Worm (Caenorhabditis elegans) whole organism, L1 larva: ENCODE data around the gene fbxb-60.
"Not testable (repeated sequence)": the region's sequence is repeated elsewhere in the genome, so short reads cannot be mapped to it uniquely, and the experiment has no call there.

ENCODE experiments used
- C04F5.9 ChIP-seq: sonication (generic microtip); optimal IDR thresholded peaks from 2 replicates; lab custom pipeline; 2016; ENCODE audit warnings: missing genetic modification characterization, missing compliant biosample characterization
- C34B4.2 ChIP-seq: sonication (generic microtip); optimal IDR thresholded peaks from 2 replicates; lab custom pipeline; 2017; ENCODE audit warnings: mild to moderate bottlenecking, missing genetic modification characterization, missing compliant biosample characterization
- aha-1 ChIP-seq: fragments of 150-350 bp; optimal IDR thresholded peaks from 2 replicates; lab custom pipeline; 2014; ENCODE audit warnings: missing biosample characterization, missing genetic modification characterization
- aly-2 ChIP-seq: fragments of 150-350 bp; optimal IDR thresholded peaks from 2 replicates; lab custom pipeline; 2014; ENCODE audit warnings: missing biosample characterization, missing genetic modification characterization
- blmp-1 ChIP-seq: fragments of 150-350 bp; optimal IDR thresholded peaks from 2 replicates; lab custom pipeline; 2014; ENCODE audit warnings: missing biosample characterization, missing genetic modification characterization
- ceh-63 ChIP-seq: fragments of 200-800 bp; sonication (Bioruptor generic); optimal IDR thresholded peaks from 2 replicates; lab custom pipeline; 2018; ENCODE audit warnings: mild to moderate bottlenecking, missing genetic modification characterization, missing compliant biosample characterization
- ceh-8 ChIP-seq: fragments of 200-800 bp; sonication (Bioruptor generic); optimal IDR thresholded peaks from 2 replicates; lab custom pipeline; 2018; ENCODE audit warnings: mild to moderate bottlenecking, missing genetic modification characterization, moderate library complexity, missing compliant biosample characterization
- ceh-90 ChIP-seq: sonication (generic microtip); optimal IDR thresholded peaks from 2 replicates; lab custom pipeline; 2016; ENCODE audit warnings: missing genetic modification characterization, missing compliant biosample characterization
- dsc-1 ChIP-seq: sonication (generic microtip); optimal IDR thresholded peaks from 2 replicates; lab custom pipeline; 2016; ENCODE audit warnings: mild to moderate bottlenecking, missing genetic modification characterization, missing compliant biosample characterization
- efl-1 ChIP-seq, 4 experiments: fragments of 150-350 bp; optimal IDR thresholded peaks in 3 of 4; peaks in 1 of 4; 1 replicate in 1 of 4; 2 replicates in 3 of 4; lab custom pipeline; 2014; ENCODE audit warnings: missing biosample characterization in 2 of 4, missing genetic modification characterization in 2 of 4, missing genetic modification reagents in 2 of 4
- efl-3 ChIP-seq: fragments of 200-800 bp; sonication (Bioruptor generic); optimal IDR thresholded peaks from 2 replicates; lab custom pipeline; 2018; ENCODE audit warnings: mild to moderate bottlenecking, missing genetic modification characterization, missing compliant biosample characterization
- egl-27 ChIP-seq, 2 experiments: fragments of 150-350 bp in 1 of 2; sonication (generic microtip); optimal IDR thresholded peaks; 3 replicates each; lab custom pipeline; 2017 to 2018; ENCODE audit warnings: missing biosample characterization in 2 of 2, missing genetic modification characterization in 2 of 2, missing genetic modification reagents in 2 of 2
- elt-2 ChIP-seq: sonication (generic microtip); optimal IDR thresholded peaks from 2 replicates; lab custom pipeline; 2016; ENCODE audit warnings: missing genetic modification characterization, mild to moderate bottlenecking, inconsistent platforms, missing compliant biosample characterization, missing genetic modification reagents
- elt-3 ChIP-seq, 6 experiments: fragments of 150-350 bp in 1 of 6; sonication (generic microtip); optimal IDR thresholded peaks; 2 replicates each; lab custom pipeline; 2017 to 2018; ENCODE audit warnings: missing biosample characterization in 6 of 6, missing genetic modification characterization in 6 of 6, inconsistent platforms in 1 of 6
- hlh-17 ChIP-seq: fragments of 200-800 bp; sonication (Bioruptor generic); optimal IDR thresholded peaks from 2 replicates; lab custom pipeline; 2018; ENCODE audit warnings: missing genetic modification characterization, mild to moderate bottlenecking, missing compliant biosample characterization, moderate library complexity, borderline replicate concordance
- isw-1 ChIP-seq: fragments of 200-800 bp; sonication (Bioruptor generic); IDR thresholded peaks from 2 replicates; pipeline ENCODE4 v1.3.6; 2022; ENCODE audit warnings: missing genetic modification characterization, missing compliant biosample characterization
- lin-14 ChIP-seq: fragments of 200-800 bp; sonication (Bioruptor generic); optimal IDR thresholded peaks from 2 replicates; lab custom pipeline; 2018; ENCODE audit warnings: mild to moderate bottlenecking, missing genetic modification characterization, moderate library complexity, missing compliant biosample characterization
- mdl-1 ChIP-seq, 2 experiments: fragments of 150-350 bp; optimal IDR thresholded peaks; 2 replicates each; lab custom pipeline; 2014 to 2017; ENCODE audit warnings: missing biosample characterization in 2 of 2, missing genetic modification characterization in 2 of 2, inconsistent platforms in 1 of 2
- mef-2 ChIP-seq: fragments of 150-350 bp; optimal IDR thresholded peaks from 2 replicates; lab custom pipeline; 2014; ENCODE audit warnings: missing biosample characterization, missing genetic modification characterization
- nhr-12 ChIP-seq: sonication (generic microtip); optimal IDR thresholded peaks from 2 replicates; lab custom pipeline; 2017; ENCODE audit warnings: missing biosample characterization, missing genetic modification characterization
- nhr-20 ChIP-seq: sonication (generic microtip); optimal IDR thresholded peaks from 2 replicates; lab custom pipeline; 2016; ENCODE audit warnings: mild to moderate bottlenecking, missing genetic modification characterization, missing compliant biosample characterization
- nhr-47 ChIP-seq: sonication (generic microtip); optimal IDR thresholded peaks from 2 replicates; lab custom pipeline; 2016; ENCODE audit warnings: mild to moderate bottlenecking, missing genetic modification characterization, moderate library complexity, missing compliant biosample characterization
- nhr-71 ChIP-seq: sonication (generic microtip); optimal IDR thresholded peaks from 2 replicates; lab custom pipeline; 2016; ENCODE audit warnings: mild to moderate bottlenecking, missing genetic modification characterization, moderate library complexity, missing compliant biosample characterization
- nhr-76 ChIP-seq: sonication (generic microtip); optimal IDR thresholded peaks from 2 replicates; lab custom pipeline; 2017; ENCODE audit warnings: missing biosample characterization, missing genetic modification characterization
- nhr-85 ChIP-seq: sonication (generic microtip); peaks from one replicate; lab custom pipeline; 2016; ENCODE audit warnings: missing genetic modification characterization, inconsistent platforms, missing compliant biosample characterization
- nhr-90 ChIP-seq: sonication (generic microtip); optimal IDR thresholded peaks from 2 replicates; lab custom pipeline; 2016; ENCODE audit warnings: mild to moderate bottlenecking, missing genetic modification characterization, missing compliant biosample characterization; ENCODE audit not compliant: poor library complexity
- pax-3 ChIP-seq: fragments of 200-800 bp; sonication (Bioruptor generic); optimal IDR thresholded peaks from 2 replicates; lab custom pipeline; 2018; ENCODE audit warnings: mild to moderate bottlenecking, missing genetic modification characterization, moderate library complexity, missing compliant biosample characterization
- rnt-1 ChIP-seq: sonication (generic microtip); optimal IDR thresholded peaks from 2 replicates; lab custom pipeline; 2016; ENCODE audit warnings: mild to moderate bottlenecking, missing genetic modification characterization, moderate library complexity, missing compliant biosample characterization
- snpc-4 ChIP-seq: fragments of 150-350 bp; optimal IDR thresholded peaks from 2 replicates; lab custom pipeline; 2014; ENCODE audit warnings: missing biosample characterization, missing genetic modification characterization
- sox-4 ChIP-seq: sonication (generic microtip); optimal IDR thresholded peaks from 2 replicates; lab custom pipeline; 2016; ENCODE audit warnings: missing genetic modification characterization, missing compliant biosample characterization
- sptf-1 ChIP-seq: fragments of 150-350 bp; optimal IDR thresholded peaks from 2 replicates; lab custom pipeline; 2014; ENCODE audit warnings: missing biosample characterization, missing genetic modification characterization
- sup-37 ChIP-seq: fragments of 200-800 bp; sonication (Bioruptor generic); optimal IDR thresholded peaks from 2 replicates; lab custom pipeline; 2018; ENCODE audit warnings: mild to moderate bottlenecking, missing genetic modification characterization, missing compliant biosample characterization
- tbx-2 ChIP-seq: sonication (generic microtip); optimal IDR thresholded peaks from 2 replicates; lab custom pipeline; 2016; ENCODE audit warnings: missing genetic modification characterization, missing compliant biosample characterization
- zag-1 ChIP-seq: fragments of 150-350 bp; optimal IDR thresholded peaks from 2 replicates; lab custom pipeline; 2014; ENCODE audit warnings: missing biosample characterization, missing genetic modification characterization
- ztf-11 ChIP-seq, 2 experiments: sonication (generic microtip); optimal IDR thresholded peaks; 2 replicates each; lab custom pipeline; 2016 to 2017; ENCODE audit warnings: missing genetic modification characterization in 2 of 2, missing biosample characterization in 1 of 2, missing compliant biosample characterization in 1 of 2
- ztf-4 ChIP-seq: fragments of 150-350 bp; optimal IDR thresholded peaks from 2 replicates; lab custom pipeline; 2014; ENCODE audit warnings: missing biosample characterization, missing genetic modification characterization

The fbxb-60 gene

ce11 chrV:19309591-19309990, 12.0 kb downstream of the fbxb-60 start, which contains the start of gene F55C9.11:
F55C9.11 (minus strand) TSS chrV:19309691.
- TF ChIP-seq efl-1 (optimal IDR thresholded peaks at IDR 0.05; lab: Kevin White, UChicago) (no peak), efl-1 (GFP tag; optimal IDR thresholded peaks at IDR 0.05 in 1 of 2; lab: Kevin White, UChicago) (peak in 1 of 2 experiments; percentile 77), zag-1 (tag; lab: Kevin White, UChicago) (no peak), ztf-4 (no peak), tbx-2 (tag; lab: Kevin White, UChicago) (no peak)

- TF ChIP-seq hlh-17 (GFP tag; lab: Kevin White, UChicago) = no peak
- no peak for TF ChIP-seq nhr-90 (tag; lab: Kevin White, UChicago)
- TF ChIP-seq blmp-1 (tag; lab: Kevin White, UChicago) = no peak
- TF ChIP-seq C04F5.9 = no peak
- no peak for TF ChIP-seq sptf-1 (tag; lab: Kevin White, UChicago)
- TF ChIP-seq mef-2 (tag; lab: Kevin White, UChicago) = no peak
- TF ChIP-seq nhr-85 (tag; lab: Kevin White, UChicago) = no peak
- TF ChIP-seq ceh-8 (GFP tag; lab: Kevin White, UChicago) = no peak
- no peak for TF ChIP-seq snpc-4 (tag; lab: Kevin White, UChicago)
- no peak for TF ChIP-seq sup-37
- no peak for TF ChIP-seq rnt-1 (tag; lab: Kevin White, UChicago)
Observed at ce11 chrV:19311391-19311790, 13.8 kb downstream of the fbxb-60 start, which contains the start of gene C43D7.8. C43D7.8 (minus strand) TSS chrV:19311491.

- TF ChIP-seq aha-1 (tag; lab: Kevin White, UChicago) (no peak), mdl-1 (tag; optimal IDR thresholded peaks at IDR 0.05; lab: Kevin White, UChicago) (no peak), elt-2 (no peak), ceh-8 (GFP tag; lab: Kevin White, UChicago) (no peak), sox-4 (no peak), isw-1 (GFP tag; lab: Robert Waterston, UW) (no peak), lin-14 (no peak), C34B4.2 (tag; lab: Kevin White, UChicago) (no peak), nhr-12 (tag; lab: Kevin White, UChicago) (no peak), nhr-47 (no peak), ceh-63 (GFP tag; lab: Kevin White, UChicago) (no peak), elt-3 (tag; optimal IDR thresholded peaks at IDR 0.05; lab: Kevin White, UChicago) (no peak), egl-27 (tag; optimal IDR thresholded peaks at IDR 0.05; lab: Kevin White, UChicago) (no peak), nhr-76 (tag; lab: Kevin White, UChicago) (no peak), ceh-90 (tag; lab: Kevin White, UChicago) (no peak), efl-3 (no peak), nhr-20 (tag; lab: Kevin White, UChicago) (no peak), pax-3 (tag; lab: Kevin White, UChicago) (no peak), zag-1 (tag; lab: Kevin White, UChicago) (no peak), aly-2 (tag; lab: Kevin White, UChicago) (no peak)
Observed at ce11 chrV:19312975-19313374, 15.4 kb downstream of the fbxb-60 start, which contains the start of gene fbxb-64. fbxb-64 (plus strand) TSS chrV:19313275.

ce11 chrV:19317058-19317457, 19.4 kb downstream of the fbxb-60 start, which contains the start of gene srh-208:
srh-208 (plus strand) TSS chrV:19317358.
- not testable (repeated sequence) for TF ChIP-seq ztf-11 (tag; optimal IDR thresholded peaks at IDR 0.05; lab: Kevin White, UChicago); nhr-71; dsc-1 (tag; lab: Kevin White, UChicago)
